Fruit fly (Drosophila melanogaster) whole organism, adult: Measurements from ENCODE around the gene Obp93a.
A peak's percentile ranks its signal among the peaks of the same experiment; 100 is the strongest.

Experiments used
- CG11617 ChIP-seq: fragments of 200-800 bp; sonication (Bioruptor generic); optimal IDR thresholded peaks from 2 replicates; lab custom pipeline; 2017; ENCODE audit warnings: mild to moderate bottlenecking, missing biosample characterization, missing genetic modification reagents, missing genetic modification characterization
- CG12768 ChIP-seq: fragments of 200-800 bp; sonication (Bioruptor generic); optimal IDR thresholded peaks from 2 replicates; lab custom pipeline; 2017; ENCODE audit warnings: missing biosample characterization, missing genetic modification characterization, mild to moderate bottlenecking, moderate library complexity, missing genetic modification reagents
- CG14711 ChIP-seq: fragments of 200-800 bp; sonication (Bioruptor generic); optimal IDR thresholded peaks from 2 replicates; lab custom pipeline; 2018; ENCODE audit warnings: missing biosample characterization, mild to moderate bottlenecking, missing genetic modification characterization, moderate library complexity
- CG1620 ChIP-seq: fragments of 200-800 bp; sonication (Bioruptor generic); optimal IDR thresholded peaks from 2 replicates; lab custom pipeline; 2016; ENCODE audit warnings: missing biosample characterization, missing genetic modification characterization
- CG33017 ChIP-seq: fragments of 200-800 bp; sonication (Bioruptor generic); optimal IDR thresholded peaks from 2 replicates; lab custom pipeline; 2018; ENCODE audit warnings: missing biosample characterization, mild to moderate bottlenecking, missing genetic modification characterization, moderate library complexity
- CG5204 ChIP-seq: fragments of 200-800 bp; sonication (Bioruptor generic); optimal IDR thresholded peaks from 2 replicates; lab custom pipeline; 2016; ENCODE audit warnings: missing biosample characterization, missing genetic modification characterization
- CG7045 ChIP-seq: fragments of 200-800 bp; sonication (Bioruptor generic); optimal IDR thresholded peaks from 2 replicates; lab custom pipeline; 2017; ENCODE audit warnings: missing biosample characterization, mild to moderate bottlenecking, missing genetic modification characterization
- CG7101 ChIP-seq: fragments of 200-800 bp; sonication (Bioruptor generic); optimal IDR thresholded peaks from 2 replicates; lab custom pipeline; 2018; ENCODE audit warnings: missing biosample characterization, mild to moderate bottlenecking, missing genetic modification characterization, moderate library complexity
- Clk ChIP-seq: fragments of 200-800 bp; sonication (Bioruptor generic); optimal IDR thresholded peaks from 2 replicates; lab custom pipeline; 2017; ENCODE audit warnings: missing biosample characterization, missing genetic modification characterization
- Crg-1 ChIP-seq: fragments of 200-800 bp; sonication (Bioruptor generic); optimal IDR thresholded peaks from 2 replicates; lab custom pipeline; 2016; ENCODE audit warnings: missing biosample characterization, missing genetic modification characterization
- Hr96 ChIP-seq: fragments of 200-800 bp; sonication (Bioruptor generic); optimal IDR thresholded peaks from 2 replicates; lab custom pipeline; 2016; ENCODE audit warnings: missing biosample characterization, missing genetic modification characterization
- Mnt ChIP-seq: fragments of 200-800 bp; sonication (Bioruptor generic); optimal IDR thresholded peaks from 2 replicates; lab custom pipeline; 2016; ENCODE audit warnings: missing biosample characterization, mild to moderate bottlenecking, missing genetic modification characterization
- bab1 ChIP-seq: fragments of 200-800 bp; sonication (Bioruptor generic); optimal IDR thresholded peaks from 3 replicates; lab custom pipeline; 2019; ENCODE audit warnings: missing biosample characterization, mild to moderate bottlenecking, missing genetic modification characterization, moderate library complexity
- cic ChIP-seq: fragments of 200-800 bp; sonication (Bioruptor generic); optimal IDR thresholded peaks from 2 replicates; lab custom pipeline; 2017; ENCODE audit warnings: missing biosample characterization, mild to moderate bottlenecking, missing genetic modification characterization, moderate library complexity
- cnc ChIP-seq, 2 experiments: fragments of >200 bp; optimal IDR thresholded peaks; 2 replicates each; lab custom pipeline; 2017
- ovo ChIP-seq: fragments of 200-800 bp; sonication (Bioruptor generic); optimal IDR thresholded peaks from 2 replicates; lab custom pipeline; 2016; ENCODE audit warnings: missing biosample characterization, missing genetic modification characterization
- pad ChIP-seq: fragments of 200-800 bp; sonication (Bioruptor generic); optimal IDR thresholded peaks from 3 replicates; lab custom pipeline; 2017; ENCODE audit warnings: missing biosample characterization, missing genetic modification characterization, mild to moderate bottlenecking, moderate library complexity, missing genetic modification reagents
- tj ChIP-seq: fragments of 200-800 bp; sonication (Bioruptor generic); optimal IDR thresholded peaks from 3 replicates; lab custom pipeline; 2017; ENCODE audit warnings: missing biosample characterization, mild to moderate bottlenecking, missing genetic modification characterization, moderate library complexity
- toe ChIP-seq: fragments of 200-800 bp; sonication (Bioruptor generic); optimal IDR thresholded peaks from 2 replicates; lab custom pipeline; 2016; ENCODE audit warnings: missing biosample characterization, missing genetic modification characterization

Obp93a gene

DNA sequence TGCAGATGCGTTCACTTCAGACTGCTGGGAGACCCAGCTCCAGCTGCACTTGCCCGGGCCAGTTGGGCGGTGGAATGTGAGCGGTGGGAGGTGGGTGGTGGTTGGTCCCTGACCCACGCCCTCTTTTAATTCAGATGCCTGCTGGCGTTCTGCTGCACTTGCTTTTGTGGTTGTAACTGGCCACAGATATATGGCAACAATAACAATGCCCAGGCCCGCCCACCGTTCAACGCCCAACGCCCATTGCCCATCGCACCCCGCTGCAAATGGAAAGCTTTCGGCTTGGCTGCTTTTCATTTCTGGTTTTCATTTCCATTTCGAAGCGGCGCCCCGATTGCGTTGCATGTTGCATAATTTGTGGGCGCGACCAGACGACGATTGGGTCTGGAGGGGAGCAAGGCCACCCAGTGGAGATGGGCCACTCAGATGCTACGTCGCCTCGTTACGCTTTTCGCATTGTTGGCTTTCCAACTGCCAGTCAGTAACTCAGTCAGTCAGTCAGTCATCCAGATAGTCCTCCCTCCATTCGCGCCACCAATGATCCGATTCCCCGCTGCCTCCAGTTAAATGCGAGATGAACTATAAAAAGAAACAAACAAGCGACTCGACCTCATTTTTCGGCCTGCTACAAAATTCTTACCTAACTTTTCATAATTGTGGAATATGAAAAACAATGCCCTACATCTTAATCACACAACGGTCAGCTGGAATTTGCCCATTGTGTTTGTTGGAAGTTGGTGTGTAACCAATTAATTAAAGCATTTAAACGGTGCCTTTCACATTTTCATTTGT, 39.1 kb downstream of the Obp93a start:
- TF ChIP-seq CG33017 (tag; lab: Kevin White, UChicago) (no peak), tj (GFP tag; lab: Kevin White, UChicago) (no peak), CG5204 (GFP tag; lab: Kevin White, UChicago) (no peak), bab1 (GFP tag; lab: Kevin White, UChicago) (no peak), ovo (GFP tag; lab: Kevin White, UChicago) (no peak), CG7101 (tag; lab: Kevin White, UChicago) (no peak), CG7045 (GFP tag; lab: Kevin White, UChicago) (no peak), Crg-1 (GFP tag; lab: Kevin White, UChicago) (no peak), cic (GFP tag; lab: Kevin White, UChicago) (no peak), CG14711 (tag; lab: Kevin White, UChicago) (no peak), pad (GFP tag; lab: Kevin White, UChicago) (no peak), Clk (GFP tag; lab: Kevin White, UChicago) (no peak), CG12768 (no peak), CG1620 (GFP tag; lab: Kevin White, UChicago) (no peak), cnc (optimal IDR thresholded peaks at IDR 0.05; lab: Kevin White, UChicago) (no peak), CG11617 (no peak), Mnt (GFP tag; lab: Kevin White, UChicago) (no peak)

- TF ChIP-seq CG12768 (no peak), CG11617 (no peak), Hr96 (no peak), Crg-1 (GFP tag; lab: Kevin White, UChicago) (no peak), CG5204 (GFP tag; lab: Kevin White, UChicago) (no peak), tj (GFP tag; lab: Kevin White, UChicago) (peak; percentile 31)
These were observed 40.1 kb downstream of the Obp93a start for dm6 chr3R:21089416-21089815.

- TF ChIP-seq CG7045 (GFP tag; lab: Kevin White, UChicago) (no peak), cnc (optimal IDR thresholded peaks at IDR 0.05; lab: Kevin White, UChicago) (no peak), CG14711 (tag; lab: Kevin White, UChicago) (no peak)
These were observed 44.5 kb downstream of the Obp93a start for dm6 chr3R:21084979-21085378.

- no peak for TF ChIP-seq tj (GFP tag; lab: Kevin White, UChicago)
- no peak for TF ChIP-seq CG5204 (GFP tag; lab: Kevin White, UChicago)
- no peak for TF ChIP-seq CG1620 (GFP tag; lab: Kevin White, UChicago)
- no peak for TF ChIP-seq CG33017 (tag; lab: Kevin White, UChicago)
- no peak for TF ChIP-seq CG7101 (tag; lab: Kevin White, UChicago)
- no peak for TF ChIP-seq toe (GFP tag; lab: Kevin White, UChicago)
- no peak for TF ChIP-seq pad (GFP tag; lab: Kevin White, UChicago)
- TF ChIP-seq Hr96 = no peak
- no peak for TF ChIP-seq cic (GFP tag; lab: Kevin White, UChicago)
- no peak for TF ChIP-seq Mnt (GFP tag; lab: Kevin White, UChicago)
- TF ChIP-seq CG12768 = no peak
- no peak for TF ChIP-seq CG7045 (GFP tag; lab: Kevin White, UChicago)
- no peak for TF ChIP-seq cnc (optimal IDR thresholded peaks at IDR 0.05; lab: Kevin White, UChicago)
- TF ChIP-seq CG11617 = no peak
- TF ChIP-seq CG14711 (tag; lab: Kevin White, UChicago) = no peak
- TF ChIP-seq bab1 (GFP tag; lab: Kevin White, UChicago) = no peak
- no peak for TF ChIP-seq Crg-1 (GFP tag; lab: Kevin White, UChicago)
- no peak for TF ChIP-seq Clk (GFP tag; lab: Kevin White, UChicago)
- no peak for TF ChIP-seq ovo (GFP tag; lab: Kevin White, UChicago)
These were observed 48.5 kb downstream of the Obp93a start, which contains the start of gene HHEX for dm6 chr3R:21080876-21081586. HHEX (minus strand) TSS chr3R:21080926.

DNA sequence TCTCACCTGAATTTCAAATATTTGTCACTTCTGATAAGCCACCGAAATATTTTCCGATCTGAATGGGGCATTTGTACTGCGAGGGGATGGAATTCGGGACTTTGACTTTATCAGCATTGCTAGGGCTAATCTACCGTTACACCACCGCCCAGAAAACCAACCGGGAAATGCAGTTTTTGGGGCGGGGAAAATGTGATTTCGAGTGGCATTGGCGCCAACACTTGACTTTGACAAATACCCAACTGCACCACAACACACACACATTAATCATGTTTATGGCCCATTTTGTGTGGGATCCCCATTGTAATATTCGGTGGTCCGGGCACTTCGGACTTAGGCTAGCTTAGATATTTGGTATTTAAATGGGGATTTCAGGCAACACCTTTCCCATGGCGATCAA, 50.6 kb downstream of the Obp93a start:
- TF ChIP-seq Mnt (GFP tag; lab: Kevin White, UChicago) (no peak), CG33017 (tag; lab: Kevin White, UChicago) (no peak), toe (GFP tag; lab: Kevin White, UChicago) (no peak), ovo (GFP tag; lab: Kevin White, UChicago) (no peak), cnc (optimal IDR thresholded peaks at IDR 0.05; lab: Kevin White, UChicago) (no peak), Clk (GFP tag; lab: Kevin White, UChicago) (no peak), tj (GFP tag; lab: Kevin White, UChicago) (no peak), CG1620 (GFP tag; lab: Kevin White, UChicago) (no peak), pad (GFP tag; lab: Kevin White, UChicago) (no peak)
